Fruit fly (Drosophila melanogaster) whole organism, prepupa: ENCODE data around the gene CG33700.

Experiments
- Blimp-1 ChIP-seq: fragments of 200-800 bp; sonication (Bioruptor generic); optimal IDR thresholded peaks from 3 replicates; lab custom pipeline; 2017; ENCODE audit warnings: missing biosample characterization, missing genetic modification characterization, mild to moderate bottlenecking, moderate library complexity, missing genetic modification reagents
- CG11902 ChIP-seq: fragments of 200-800 bp; sonication (Bioruptor generic); optimal IDR thresholded peaks from 3 replicates; lab custom pipeline; 2016; ENCODE audit warnings: missing biosample characterization, missing genetic modification characterization
- Hr39 ChIP-seq: fragments of 200-800 bp; sonication (Bioruptor generic); optimal IDR thresholded peaks from 2 replicates; lab custom pipeline; 2016; ENCODE audit warnings: missing biosample characterization, missing genetic modification characterization
- Lpt ChIP-seq: fragments of 200-800 bp; sonication (Bioruptor generic); optimal IDR thresholded peaks from 3 replicates; lab custom pipeline; 2016; ENCODE audit warnings: missing biosample characterization, missing genetic modification characterization
- Sox14 ChIP-seq: fragments of 200-800 bp; sonication (Bioruptor generic); optimal IDR thresholded peaks from 3 replicates; lab custom pipeline; 2016; ENCODE audit warnings: missing biosample characterization, missing genetic modification characterization
- dsx ChIP-seq: fragments of 200-800 bp; optimal IDR thresholded peaks from 3 replicates; lab custom pipeline; 2019; ENCODE audit warnings: missing biosample characterization, mild to moderate bottlenecking, missing genetic modification characterization, moderate library complexity; ENCODE audit not compliant: poor library complexity, severe bottlenecking
- spab ChIP-seq: fragments of 200-800 bp; sonication (Bioruptor generic); optimal IDR thresholded peaks from 2 replicates; lab custom pipeline; 2017; ENCODE audit warnings: missing biosample characterization, mild to moderate bottlenecking, missing genetic modification characterization, missing genetic modification reagents

dm6 chr3L:9506421-9506820 lies 18.9 kb downstream of the CG33700 start:
- TF ChIP-seq Blimp-1 (GFP tag; lab: Kevin White, UChicago) (no peak), Lpt (GFP tag; lab: Kevin White, UChicago) (no peak), Hr39 (no peak), spab (GFP tag; lab: Kevin White, UChicago) (no peak), Sox14 (GFP tag; lab: Kevin White, UChicago) (no peak), CG11902 (GFP tag; lab: Kevin White, UChicago) (no peak), dsx (GFP tag; lab: Kevin White, UChicago) (no peak)
